Worm (Caenorhabditis elegans): ENCODE measurements around the gene xpb-1.

- TF ChIP-seq ceh-82 (tag; optimal IDR thresholded peaks at IDR 0.05): no peak
- TF ChIP-seq ama-1 (optimal IDR thresholded peaks at IDR 0.05): no peak
- TF ChIP-seq skn-1 (tag; optimal IDR thresholded peaks at IDR 0.05): no peak
- TF ChIP-seq mxl-2 (GFP tag; conservative IDR thresholded peaks at IDR 0.05): no peak
- TF ChIP-seq ztf-11 (tag; optimal IDR thresholded peaks at IDR 0.05): no peak
- no peak for TF ChIP-seq nhr-10 (tag; optimal IDR thresholded peaks at IDR 0.05)
- no peak for TF ChIP-seq nhr-25 (tag; optimal IDR thresholded peaks at IDR 0.05; ENCODE audit: borderline replicate concordance, insufficient read depth)
Measured at ce11 chrIII:11490221-11490620, 36.2 kb upstream of the xpb-1 start.
